Fruit fly (Drosophila melanogaster) S2 (cell line): ENCODE measurements around the gene TotC.
A peak's percentile ranks its signal among the peaks of the same experiment; 100 is the strongest.

Source experiments
- CG8478 ChIP-seq: fragments of >200 bp; optimal IDR thresholded peaks from 2 replicates; lab custom pipeline; 2018
- CTCF ChIP-seq, 2 experiments: fragments of >200 bp; optimal IDR thresholded peaks; 2 replicates each; lab custom pipeline; 2018

The TotC gene

DNA sequence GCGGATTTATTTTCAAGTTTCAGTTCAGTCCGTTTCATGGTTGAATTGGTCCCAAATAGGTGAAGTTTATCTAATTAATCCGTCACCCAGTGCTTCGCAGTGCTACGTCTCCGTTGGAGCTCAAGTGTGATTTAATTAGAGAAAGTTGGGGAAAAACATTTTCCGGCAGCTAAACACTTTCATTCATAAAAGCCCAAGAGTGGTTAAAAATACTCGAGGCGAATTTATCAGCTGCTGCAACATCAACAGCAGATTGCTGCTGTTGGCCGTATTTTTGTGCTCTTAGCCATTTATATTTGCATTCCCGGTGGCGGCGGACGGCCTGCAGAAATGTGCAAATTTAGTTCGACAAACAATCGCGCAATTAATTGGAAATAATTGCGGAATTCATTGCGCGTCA, 28.9 kb downstream of the TotC start, which contains the start of gene Grik:
Gene Grik, plus strand, starts transcription at position 301 of the 400 bp plus-strand sequence.
- TF ChIP-seq CG8478 (lab: Kevin White, UChicago): no peak
- no peak for TF ChIP-seq CTCF (optimal IDR thresholded peaks at IDR 0.05; lab: Kevin White, UChicago)

DNA sequence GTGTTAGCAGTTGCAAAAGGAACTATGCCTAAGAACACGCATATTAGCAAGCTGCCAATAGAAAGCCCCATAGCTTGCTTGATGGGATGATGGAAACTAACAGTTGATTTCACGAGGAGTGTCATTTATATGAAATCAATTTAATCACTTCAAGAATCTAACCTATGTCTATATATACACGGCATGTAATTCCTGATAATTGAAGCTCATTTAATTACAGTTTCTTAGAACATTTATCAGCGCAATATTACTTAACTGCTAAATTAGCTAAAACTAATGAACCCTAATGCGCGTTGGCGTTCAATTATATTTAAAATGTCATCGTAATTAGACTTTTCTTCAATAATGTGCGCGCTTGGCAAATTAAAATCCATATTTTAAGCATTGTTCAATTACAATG, 32.6 kb downstream of the TotC start, which contains the start of gene TotX:
Gene TotX, minus strand, starts transcription at position 101 of the 400 bp plus-strand sequence.
- TF ChIP-seq CTCF (optimal IDR thresholded peaks at IDR 0.05; lab: Kevin White, UChicago): no peak
- no peak for TF ChIP-seq CG8478 (lab: Kevin White, UChicago)

DNA sequence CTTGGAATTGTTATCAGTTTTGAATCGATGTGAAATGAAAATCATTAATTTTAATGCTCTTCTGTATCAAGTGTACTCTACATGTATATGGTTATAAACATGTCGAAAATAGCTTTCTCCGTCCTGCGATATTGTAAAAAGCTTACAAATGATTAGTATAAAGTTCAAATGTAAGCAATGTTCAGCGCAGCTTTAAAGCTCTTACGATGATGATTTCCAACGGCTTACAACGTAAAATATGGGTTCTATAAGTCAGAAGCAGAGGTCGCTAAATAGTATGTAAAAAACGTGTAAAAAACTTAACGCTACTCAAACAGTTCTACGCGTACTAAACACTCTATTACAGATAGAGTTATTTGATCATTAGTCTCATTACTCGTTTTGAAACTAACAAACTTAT, 35.9 kb downstream of the TotC start:
- TF ChIP-seq CG8478 (lab: Kevin White, UChicago) (no peak), CTCF (optimal IDR thresholded peaks at IDR 0.05; lab: Kevin White, UChicago) (peak; percentile 80)

DNA sequence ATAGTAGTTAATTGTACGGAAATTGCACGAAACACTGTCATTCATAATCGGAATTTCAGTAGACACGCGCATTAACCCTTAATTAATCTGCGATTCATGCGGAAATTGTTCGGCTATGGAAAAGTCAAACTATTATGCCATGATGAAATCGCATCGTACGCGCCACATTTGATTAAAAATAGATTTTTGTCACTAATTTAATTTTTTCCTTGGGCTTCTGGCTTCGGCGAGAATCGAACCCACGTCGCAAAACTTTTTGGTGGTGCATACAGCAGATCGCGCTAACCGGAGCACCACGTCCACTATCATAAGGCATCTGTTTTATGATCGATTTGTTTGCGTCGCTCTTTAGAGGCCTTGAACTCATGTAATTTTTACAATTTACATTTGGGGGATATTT, 39.9 kb downstream of the TotC start:
- no peak for TF ChIP-seq CG8478 (lab: Kevin White, UChicago)
- no peak for TF ChIP-seq CTCF (optimal IDR thresholded peaks at IDR 0.05; lab: Kevin White, UChicago)

DNA sequence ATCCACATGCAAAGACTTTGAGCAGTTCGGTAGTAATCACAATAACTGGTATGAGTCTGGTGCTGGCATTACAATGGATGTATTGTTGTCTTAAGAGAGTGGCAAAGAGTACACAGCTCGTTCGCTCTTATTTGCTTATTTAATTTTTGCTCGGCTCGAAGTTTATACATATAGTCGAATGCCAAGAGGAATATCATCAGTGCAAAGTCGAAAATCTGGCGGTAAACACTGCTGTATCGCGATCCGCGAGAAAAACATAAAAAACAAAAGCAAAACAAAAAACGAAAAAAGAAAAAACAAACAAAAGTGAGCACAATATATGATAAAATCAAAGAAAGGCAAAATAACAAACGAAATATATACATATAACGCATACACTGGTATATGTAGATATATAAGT, 41.3 kb downstream of the TotC start, which contains the start of gene hdly:
Gene hdly, plus strand, starts transcription at position 194 of the 400 bp plus-strand sequence.
- no peak for TF ChIP-seq CTCF (optimal IDR thresholded peaks at IDR 0.05; lab: Kevin White, UChicago)
- no peak for TF ChIP-seq CG8478 (lab: Kevin White, UChicago)

DNA sequence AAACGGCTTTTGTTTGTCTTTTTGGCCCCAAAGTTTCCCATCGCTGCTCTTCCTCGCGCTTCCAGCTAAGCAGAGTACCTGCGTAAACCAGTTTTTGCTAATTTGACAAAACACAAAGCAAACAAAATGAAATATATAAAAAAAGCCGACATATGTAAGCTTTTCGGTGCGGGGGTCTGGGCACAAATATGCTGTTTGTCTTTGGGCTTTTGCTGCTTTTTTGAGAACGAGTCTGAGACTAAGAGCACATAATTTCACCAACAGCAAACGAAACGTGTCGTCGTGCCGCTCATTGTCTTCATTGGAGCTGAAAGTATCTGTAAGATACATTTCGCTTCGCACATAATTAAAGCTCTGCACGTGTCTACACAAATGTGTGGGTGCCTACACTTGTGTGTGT, 43.0 kb downstream of the TotC start:
- TF ChIP-seq CG8478 (lab: Kevin White, UChicago) (no peak), CTCF (optimal IDR thresholded peaks at IDR 0.05; lab: Kevin White, UChicago) (no peak)
